Fruit fly (Drosophila melanogaster) whole organism, embryonic: ENCODE measurements around the gene CG2256.
A peak's percentile ranks its signal among the peaks of the same experiment; 100 is the strongest.

ENCODE experiments used
- Bteb2 ChIP-seq: fragments of 200-800 bp; sonication (Bioruptor generic); optimal IDR thresholded peaks from 2 replicates; lab custom pipeline; 2016; ENCODE audit warnings: missing biosample characterization, missing genetic modification characterization
- CG10147 ChIP-seq: fragments of 200-800 bp; sonication (Bioruptor generic); optimal IDR thresholded peaks from 2 replicates; lab custom pipeline; 2019; ENCODE audit warnings: missing biosample characterization, mild to moderate bottlenecking, missing genetic modification characterization, moderate library complexity
- CG10565 ChIP-seq: fragments of 200-800 bp; sonication (Bioruptor generic); optimal IDR thresholded peaks from 3 replicates; lab custom pipeline; 2016; ENCODE audit warnings: missing biosample characterization, mild to moderate bottlenecking, missing genetic modification characterization
- CG10959 ChIP-seq: fragments of 200-800 bp; sonication (Bioruptor generic); IDR thresholded peaks from 2 replicates; pipeline ENCODE4 v1.3.6; 2022; ENCODE audit warnings: missing biosample characterization, missing genetic modification characterization
- CG11504 ChIP-seq: fragments of 200-800 bp; sonication (Bioruptor generic); optimal IDR thresholded peaks from 3 replicates; lab custom pipeline; 2019; ENCODE audit warnings: missing biosample characterization, mild to moderate bottlenecking, missing genetic modification characterization, moderate library complexity
- CG12236 ChIP-seq: fragments of 200-800 bp; sonication (Bioruptor generic); optimal IDR thresholded peaks from 2 replicates; lab custom pipeline; 2016; ENCODE audit warnings: missing biosample characterization, missing genetic modification characterization
- CG13123 ChIP-seq: fragments of 200-800 bp; sonication (Bioruptor generic); optimal IDR thresholded peaks from 2 replicates; lab custom pipeline; 2016; ENCODE audit warnings: missing biosample characterization, missing genetic modification characterization
- CG13624 ChIP-seq: fragments of 200-800 bp; sonication (Bioruptor generic); optimal IDR thresholded peaks from 2 replicates; lab custom pipeline; 2016; ENCODE audit warnings: missing biosample characterization, missing genetic modification characterization
- CG13775 ChIP-seq: fragments of 200-800 bp; sonication (Bioruptor generic); optimal IDR thresholded peaks from 3 replicates; lab custom pipeline; 2017; ENCODE audit warnings: missing biosample characterization, mild to moderate bottlenecking, missing genetic modification characterization
- CG14014 ChIP-seq: fragments of 200-800 bp; sonication (Bioruptor generic); IDR thresholded peaks from 2 replicates; pipeline ENCODE4 v1.3.6; 2022; ENCODE audit warnings: missing biosample characterization, missing genetic modification characterization
- CG17568 ChIP-seq: fragments of 200-800 bp; sonication (Bioruptor generic); optimal IDR thresholded peaks from 2 replicates; lab custom pipeline; 2018; ENCODE audit warnings: missing biosample characterization, mild to moderate bottlenecking, missing genetic modification characterization, moderate library complexity
- CG1792 ChIP-seq: fragments of 200-800 bp; sonication (Bioruptor generic); optimal IDR thresholded peaks from 2 replicates; lab custom pipeline; 2016; ENCODE audit warnings: missing biosample characterization, missing genetic modification characterization
- CG2116 ChIP-seq: fragments of 200-800 bp; sonication (Bioruptor generic); optimal IDR thresholded peaks from 3 replicates; lab custom pipeline; 2018; ENCODE audit warnings: missing biosample characterization, mild to moderate bottlenecking, missing genetic modification characterization
- CG2202 ChIP-seq: fragments of 200-800 bp; sonication (Bioruptor generic); optimal IDR thresholded peaks from 2 replicates; lab custom pipeline; 2018; ENCODE audit warnings: missing biosample characterization, mild to moderate bottlenecking, missing genetic modification characterization
- CG32772 ChIP-seq: fragments of 200-800 bp; sonication (Bioruptor generic); IDR thresholded peaks from 2 replicates; pipeline ENCODE4 v1.3.6; 2022; ENCODE audit warnings: missing biosample characterization, missing genetic modification characterization
- CG3407 ChIP-seq: fragments of 200-800 bp; sonication (Bioruptor generic); optimal IDR thresholded peaks from 2 replicates; lab custom pipeline; 2018; ENCODE audit warnings: missing biosample characterization, mild to moderate bottlenecking, missing genetic modification characterization
- CG34224 ChIP-seq: fragments of 200-800 bp; sonication (Bioruptor generic); IDR thresholded peaks from 3 replicates; pipeline ENCODE4 v1.3.6; 2022; ENCODE audit warnings: missing biosample characterization, missing genetic modification characterization; ENCODE audit not compliant: partially characterized antibody
- CG3847 ChIP-seq: fragments of 200-800 bp; sonication (Bioruptor generic); IDR thresholded peaks from 2 replicates; pipeline ENCODE4 v1.3.6; 2022; ENCODE audit warnings: missing biosample characterization, missing genetic modification characterization
- CG43689 ChIP-seq: fragments of 200-800 bp; sonication (Bioruptor generic); IDR thresholded peaks from 2 replicates; pipeline ENCODE4 v1.3.6; 2022; ENCODE audit warnings: missing biosample characterization, missing genetic modification characterization
- CG5245 ChIP-seq: fragments of 200-800 bp; sonication (Bioruptor generic); optimal IDR thresholded peaks from 3 replicates; lab custom pipeline; 2016; ENCODE audit warnings: missing biosample characterization, missing genetic modification characterization
- CG7271 ChIP-seq: fragments of 200-800 bp; sonication (Bioruptor generic); optimal IDR thresholded peaks from 2 replicates; lab custom pipeline; 2018; ENCODE audit warnings: missing biosample characterization, mild to moderate bottlenecking, missing genetic modification characterization, moderate library complexity
- CG7745 ChIP-seq: fragments of 200-800 bp; sonication (Bioruptor generic); optimal IDR thresholded peaks from 2 replicates; lab custom pipeline; 2018; ENCODE audit warnings: missing biosample characterization, mild to moderate bottlenecking, missing genetic modification characterization, moderate library complexity
- CG8281 ChIP-seq: fragments of 200-800 bp; sonication (Bioruptor generic); optimal IDR thresholded peaks from 2 replicates; lab custom pipeline; 2018; ENCODE audit warnings: missing biosample characterization, mild to moderate bottlenecking, missing genetic modification characterization, moderate library complexity
- CG8388 ChIP-seq: fragments of 200-800 bp; sonication (Bioruptor generic); optimal IDR thresholded peaks from 2 replicates; lab custom pipeline; 2019; ENCODE audit warnings: missing biosample characterization, mild to moderate bottlenecking, missing genetic modification characterization, moderate library complexity
- CG8944 ChIP-seq: fragments of 200-800 bp; sonication (Bioruptor generic); optimal IDR thresholded peaks from 3 replicates; lab custom pipeline; 2016; ENCODE audit warnings: missing biosample characterization, missing genetic modification characterization
- CG9437 ChIP-seq: fragments of 200-800 bp; sonication (Bioruptor generic); optimal IDR thresholded peaks from 2 replicates; lab custom pipeline; 2018; ENCODE audit warnings: missing biosample characterization, mild to moderate bottlenecking, missing genetic modification characterization
- GATAe ChIP-seq: fragments of 200-800 bp; sonication (Bioruptor generic); conservative IDR thresholded peaks from 2 replicates; pipeline ENCODE4 v1.3.6; 2022; ENCODE audit warnings: missing biosample characterization, missing genetic modification characterization
- Gsc ChIP-seq: fragments of 200-800 bp; sonication (Bioruptor generic); IDR thresholded peaks from 2 replicates; pipeline ENCODE4 v1.3.6; 2022; ENCODE audit warnings: missing biosample characterization, missing genetic modification characterization
- Gug ChIP-seq: fragments of 200-800 bp; sonication (Bioruptor generic); IDR thresholded peaks from 4 replicates; pipeline ENCODE4 v1.3.6; 2022; ENCODE audit warnings: missing biosample characterization, missing genetic modification characterization
- HLH54F ChIP-seq: fragments of 200-800 bp; sonication (Bioruptor generic); optimal IDR thresholded peaks from 3 replicates; lab custom pipeline; 2016; ENCODE audit warnings: missing biosample characterization, missing genetic modification characterization
- Hr51 ChIP-seq, 2 experiments: fragments of 200-800 bp; sonication (Bioruptor generic); optimal IDR thresholded peaks; 2 replicates in 1 of 2; 3 replicates in 1 of 2; lab custom pipeline; 2016 to 2018; ENCODE audit warnings: missing biosample characterization in 2 of 2, missing genetic modification characterization in 2 of 2, mild to moderate bottlenecking in 1 of 2, moderate library complexity in 1 of 2
- MTF-1 ChIP-seq: fragments of 200-800 bp; sonication (Bioruptor generic); optimal IDR thresholded peaks from 2 replicates; lab custom pipeline; 2018; ENCODE audit warnings: missing biosample characterization, mild to moderate bottlenecking, missing genetic modification characterization, borderline replicate concordance
- Nf-YC ChIP-seq: fragments of 200-800 bp; optimal IDR thresholded peaks from 3 replicates; lab custom pipeline; 2019; ENCODE audit warnings: missing biosample characterization, mild to moderate bottlenecking, missing genetic modification characterization, moderate library complexity
- Oaz ChIP-seq: fragments of 200-800 bp; sonication (Bioruptor generic); IDR thresholded peaks from 2 replicates; pipeline ENCODE4 v1.3.6; 2022; ENCODE audit warnings: missing biosample characterization, missing genetic modification characterization
- Optix ChIP-seq: fragments of 200-800 bp; sonication (Bioruptor generic); IDR thresholded peaks from 3 replicates; pipeline ENCODE4 v1.3.6; 2022; ENCODE audit warnings: missing biosample characterization, missing genetic modification characterization
- Rfx ChIP-seq: fragments of 200-800 bp; sonication (Bioruptor generic); IDR thresholded peaks from 2 replicates; pipeline ENCODE4 v1.3.6; 2022; ENCODE audit warnings: missing biosample characterization, missing genetic modification characterization
- Stat92E ChIP-seq, 3 experiments: fragments of >200 bp in 2 of 3; fragments of 200-800 bp in 1 of 3; sonication (Bioruptor generic) in 1 of 3; optimal IDR thresholded peaks; 2 replicates each; lab custom pipeline; 2017 to 2019; ENCODE audit warnings: missing biosample characterization in 3 of 3, missing genetic modification characterization in 3 of 3, mild to moderate bottlenecking in 1 of 3, moderate library complexity in 1 of 3
- fd102C ChIP-seq: fragments of 200-800 bp; sonication (Bioruptor generic); optimal IDR thresholded peaks from 2 replicates; lab custom pipeline; 2018; ENCODE audit warnings: missing biosample characterization, mild to moderate bottlenecking, missing genetic modification characterization, moderate library complexity
- jumu ChIP-seq: fragments of 200-800 bp; sonication (Bioruptor generic); optimal IDR thresholded peaks from 3 replicates; lab custom pipeline; 2016; ENCODE audit warnings: missing biosample characterization, missing genetic modification characterization
- nerfin-1 ChIP-seq: fragments of 200-800 bp; sonication (Bioruptor generic); optimal IDR thresholded peaks from 3 replicates; lab custom pipeline; 2019; ENCODE audit warnings: missing biosample characterization, mild to moderate bottlenecking, missing genetic modification characterization, moderate library complexity
- org-1 ChIP-seq: fragments of 200-800 bp; sonication (Bioruptor generic); optimal IDR thresholded peaks from 2 replicates; lab custom pipeline; 2017; ENCODE audit warnings: missing biosample characterization, missing genetic modification characterization
- peb ChIP-seq: fragments of 200-800 bp; sonication (Bioruptor generic); IDR thresholded peaks from 2 replicates; pipeline ENCODE4 v1.3.6; 2022; ENCODE audit warnings: missing biosample characterization, missing genetic modification characterization
- pita ChIP-seq: fragments of 200-800 bp; sonication (Bioruptor generic); optimal IDR thresholded peaks from 2 replicates; lab custom pipeline; 2017; ENCODE audit warnings: missing biosample characterization, mild to moderate bottlenecking, missing genetic modification characterization
- prd ChIP-seq, 3 experiments: fragments of >200 bp in 2 of 3; fragments of 200-800 bp in 1 of 3; sonication (Bioruptor generic) in 1 of 3; optimal IDR thresholded peaks in 2 of 3; IDR thresholded peaks in 1 of 3; 2 replicates in 2 of 3; 3 replicates in 1 of 3; pipeline versions ENCODE4 v1.3.6 to Lab custom; 2017 to 2022; ENCODE audit warnings: missing biosample characterization in 1 of 3, missing genetic modification characterization in 1 of 3
- pros ChIP-seq: fragments of 200-800 bp; sonication (Bioruptor generic); optimal IDR thresholded peaks from 3 replicates; lab custom pipeline; 2019; ENCODE audit warnings: missing biosample characterization, mild to moderate bottlenecking, missing genetic modification characterization, moderate library complexity
- sr ChIP-seq: fragments of 200-800 bp; sonication (Bioruptor generic); IDR thresholded peaks from 3 replicates; pipeline ENCODE4 v1.3.6; 2022; ENCODE audit warnings: missing biosample characterization, missing genetic modification characterization
- vvl ChIP-seq: fragments of 200-800 bp; sonication (Bioruptor generic); IDR thresholded peaks from 2 replicates; pipeline ENCODE4 v1.3.6; 2022; ENCODE audit warnings: missing biosample characterization, missing genetic modification characterization
- yki ChIP-seq: fragments of >200 bp; optimal IDR thresholded peaks from 3 replicates; lab custom pipeline; 2018

The CG2256 gene

dm6 chrX:8100026-8100825 lies 13.2 kb upstream of the CG2256 start (continued):
- TF ChIP-seq CG11504 (tag; lab: Kevin White, UChicago) = peak; percentile 80
- no peak for TF ChIP-seq CG7271 (tag; lab: Kevin White, UChicago)
- peak; percentile 21; the same call in 1 of the 2 replicates for TF ChIP-seq GATAe (GFP tag; lab: Robert Waterston, UW)
- TF ChIP-seq CG10565 (GFP tag; lab: Kevin White, UChicago) = peak; percentile 34
- TF ChIP-seq pita (GFP tag; lab: Kevin White, UChicago) = no peak
- peak; percentile 71 for TF ChIP-seq CG5245 (GFP tag; lab: Kevin White, UChicago)
- TF ChIP-seq Gsc (GFP tag; lab: Robert Waterston, UW) = 0 out of 2 replicates have a peak, but pooled peaks have one; percentile 8
- TF ChIP-seq MTF-1 (GFP tag; lab: Kevin White, UChicago) = peak; percentile 49
- TF ChIP-seq CG13624 (GFP tag; lab: Kevin White, UChicago) = peak; percentile 60
- peak; percentile 45 for TF ChIP-seq CG13123
- peak; percentile 72; the same call in 2 of the 3 replicates for TF ChIP-seq Optix
- peak; percentile 92 for TF ChIP-seq vvl
- TF ChIP-seq Oaz (GFP tag; lab: Robert Waterston, UW) = peak; percentile 65
- TF ChIP-seq CG3407 (GFP tag; lab: Kevin White, UChicago) = peak; percentile 77
- TF ChIP-seq CG8281 (tag; lab: Kevin White, UChicago) = peak; percentile 21
- TF ChIP-seq CG7745 (tag; lab: Kevin White, UChicago) = no peak
- peak; percentile 81 for TF ChIP-seq CG8388 (GFP tag; lab: Kevin White, UChicago)
- TF ChIP-seq org-1 (GFP tag; lab: Kevin White, UChicago) = peak; percentile 70
- peak; percentile 60 for TF ChIP-seq CG2202 (tag; lab: Kevin White, UChicago)
- TF ChIP-seq CG10147 (GFP tag; lab: Kevin White, UChicago) = peak; percentile 82
- TF ChIP-seq CG12236 (GFP tag; lab: Kevin White, UChicago) = no peak
- peak; percentile 71 for TF ChIP-seq CG17568 (GFP tag; lab: Kevin White, UChicago)
- peak; percentile 67; the same call in 2 of the 4 replicates for TF ChIP-seq Gug (GFP tag; lab: Robert Waterston, UW)
- no peak for TF ChIP-seq CG34224 (GFP tag; lab: Robert Waterston, UW)
- peak; percentile 90 for TF ChIP-seq CG14014 (GFP tag; lab: Robert Waterston, UW)
- peak; percentile 66 for TF ChIP-seq nerfin-1 (tag; lab: Kevin White, UChicago)
- peak; percentile 62 for TF ChIP-seq Nf-YC (tag; lab: Kevin White, UChicago)
- TF ChIP-seq pros = no peak
- TF ChIP-seq prd (optimal IDR thresholded peaks at IDR 0.05; lab: Kevin White, UChicago) = no peak
- TF ChIP-seq prd (GFP tag; IDR thresholded peaks at IDR 0.05; lab: Robert Waterston, UW) = peak; percentile 90
- peak; percentile 49 to 87 for TF ChIP-seq Hr51 (GFP tag; optimal IDR thresholded peaks at IDR 0.05; lab: Kevin White, UChicago)
- peak; percentile 34 for TF ChIP-seq CG8944 (GFP tag; lab: Kevin White, UChicago)
- no peak for TF ChIP-seq yki
- TF ChIP-seq CG2116 (GFP tag; lab: Kevin White, UChicago) = peak; percentile 45
- peak; percentile 63 for TF ChIP-seq CG43689 (GFP tag; lab: Robert Waterston, UW)
- TF ChIP-seq Bteb2 = peak; percentile 57
- TF ChIP-seq CG1792 (GFP tag; lab: Kevin White, UChicago) = peak; percentile 48
- peak; percentile 87 for TF ChIP-seq CG32772 (GFP tag; lab: Robert Waterston, UW)
- peak; percentile 77 for TF ChIP-seq CG13775 (GFP tag; lab: Kevin White, UChicago)
- TF ChIP-seq CG10959 (GFP tag; lab: Robert Waterston, UW) = peak; percentile 49; the same call in 1 of the 2 replicates
- no peak for TF ChIP-seq fd102C
- peak; percentile 49 for TF ChIP-seq jumu
- TF ChIP-seq sr = peak; percentile 72; the same call in 1 of the 3 replicates
- peak; percentile 64 for TF ChIP-seq CG9437 (GFP tag; lab: Kevin White, UChicago)
- TF ChIP-seq HLH54F (GFP tag; lab: Kevin White, UChicago) = peak; percentile 49
- TF ChIP-seq peb (GFP tag; lab: Robert Waterston, UW) = peak; percentile 68
- TF ChIP-seq CG3847 = peak; percentile 81
- no peak for TF ChIP-seq Stat92E (GFP tag; optimal IDR thresholded peaks at IDR 0.05; lab: Kevin White, UChicago)
- TF ChIP-seq Rfx (GFP tag; lab: Robert Waterston, UW) = peak; percentile 87
